Fruit fly (Drosophila melanogaster) whole organism, prepupa: ENCODE data around the gene GILT3.
A peak's percentile ranks its signal among the peaks of the same experiment; 100 is the strongest.

ENCODE experiments used
- CG10631 ChIP-seq: fragments of 200-800 bp; sonication (Bioruptor generic); optimal IDR thresholded peaks from 2 replicates; lab custom pipeline; 2016; ENCODE audit warnings: missing biosample characterization, missing genetic modification characterization
- CG10669 ChIP-seq: fragments of 200-800 bp; sonication (Bioruptor generic); optimal IDR thresholded peaks from 3 replicates; lab custom pipeline; 2018; ENCODE audit warnings: missing biosample characterization, mild to moderate bottlenecking, missing genetic modification characterization, moderate library complexity
- CG11294 ChIP-seq: fragments of 200-800 bp; sonication (Bioruptor generic); IDR thresholded peaks from 2 replicates; pipeline ENCODE4 v1.3.6; 2022; ENCODE audit warnings: missing biosample characterization, missing genetic modification characterization
- CG11762 ChIP-seq: fragments of 200-800 bp; sonication (Bioruptor generic); optimal IDR thresholded peaks from 3 replicates; lab custom pipeline; 2016; ENCODE audit warnings: missing biosample characterization, missing genetic modification characterization; ENCODE audit not compliant: insufficient read depth
- CG11902 ChIP-seq: fragments of 200-800 bp; sonication (Bioruptor generic); optimal IDR thresholded peaks from 3 replicates; lab custom pipeline; 2016; ENCODE audit warnings: missing biosample characterization, missing genetic modification characterization
- CG15336 ChIP-seq: fragments of 200-800 bp; sonication (Bioruptor generic); IDR thresholded peaks from 2 replicates; pipeline ENCODE4 v1.3.6; 2022; ENCODE audit warnings: missing biosample characterization, missing genetic modification characterization
- CG3032 ChIP-seq: fragments of 200-800 bp; optimal IDR thresholded peaks from 2 replicates; lab custom pipeline; 2019; ENCODE audit warnings: missing biosample characterization, mild to moderate bottlenecking, missing genetic modification characterization, moderate library complexity
- CG32006 ChIP-seq: fragments of 200-800 bp; sonication (Bioruptor generic); optimal IDR thresholded peaks from 3 replicates; lab custom pipeline; 2017; ENCODE audit warnings: missing biosample characterization, mild to moderate bottlenecking, missing genetic modification characterization
- CG3919 ChIP-seq: fragments of 200-800 bp; sonication (Bioruptor generic); optimal IDR thresholded peaks from 3 replicates; lab custom pipeline; 2016; ENCODE audit warnings: missing biosample characterization, missing genetic modification characterization
- CG4318 ChIP-seq: fragments of 200-800 bp; sonication (Bioruptor generic); optimal IDR thresholded peaks from 3 replicates; lab custom pipeline; 2017; ENCODE audit warnings: missing biosample characterization, mild to moderate bottlenecking, missing genetic modification characterization
- CG6276 ChIP-seq: fragments of 200-800 bp; sonication (Bioruptor generic); optimal IDR thresholded peaks from 2 replicates; lab custom pipeline; 2017; ENCODE audit warnings: missing biosample characterization, mild to moderate bottlenecking, missing genetic modification characterization
- CG6792 ChIP-seq: fragments of 200-800 bp; sonication (Bioruptor generic); optimal IDR thresholded peaks from 3 replicates; lab custom pipeline; 2016; ENCODE audit warnings: missing biosample characterization, missing genetic modification characterization
- CG6808 ChIP-seq: fragments of 200-800 bp; sonication (Bioruptor generic); optimal IDR thresholded peaks from 3 replicates; lab custom pipeline; 2017; ENCODE audit warnings: missing biosample characterization, missing genetic modification characterization, mild to moderate bottlenecking, moderate library complexity, missing genetic modification reagents
- CG6854 ChIP-seq: fragments of 200-800 bp; sonication (Bioruptor generic); optimal IDR thresholded peaks from 2 replicates; lab custom pipeline; 2017; ENCODE audit warnings: missing biosample characterization, mild to moderate bottlenecking, missing genetic modification characterization
- CG7368 ChIP-seq: fragments of 200-800 bp; sonication (Bioruptor generic); optimal IDR thresholded peaks from 3 replicates; lab custom pipeline; 2016; ENCODE audit warnings: missing biosample characterization, missing genetic modification characterization
- CG8119 ChIP-seq: fragments of 200-800 bp; sonication (Bioruptor generic); IDR thresholded peaks from 3 replicates; pipeline ENCODE4 v1.3.6; 2022; ENCODE audit warnings: missing biosample characterization, missing genetic modification characterization
- CG8319 ChIP-seq: fragments of 200-800 bp; sonication (Bioruptor generic); optimal IDR thresholded peaks from 3 replicates; lab custom pipeline; 2016; ENCODE audit warnings: missing biosample characterization, missing genetic modification characterization
- CG8632 ChIP-seq: fragments of 200-800 bp; sonication (Bioruptor generic); optimal IDR thresholded peaks from 3 replicates; lab custom pipeline; 2016; ENCODE audit warnings: missing biosample characterization, missing genetic modification characterization
- CG9139 ChIP-seq: fragments of 200-800 bp; sonication (Bioruptor generic); optimal IDR thresholded peaks from 3 replicates; lab custom pipeline; 2017; ENCODE audit warnings: missing biosample characterization, mild to moderate bottlenecking, missing genetic modification characterization
- Eip75B ChIP-seq: fragments of 200-800 bp; sonication (Bioruptor generic); optimal IDR thresholded peaks from 3 replicates; lab custom pipeline; 2016; ENCODE audit warnings: missing biosample characterization, missing genetic modification characterization
- Eip78C ChIP-seq: fragments of 200-800 bp; sonication (Bioruptor generic); peaks from one replicate; lab custom pipeline; 2016; ENCODE audit warnings: missing biosample characterization, missing genetic modification characterization
- Ets21C ChIP-seq: fragments of 200-800 bp; sonication (Bioruptor generic); optimal IDR thresholded peaks from 3 replicates; lab custom pipeline; 2016; ENCODE audit warnings: missing biosample characterization, missing genetic modification characterization
- Ets96B ChIP-seq: fragments of 200-800 bp; optimal IDR thresholded peaks from 2 replicates; lab custom pipeline; 2019; ENCODE audit warnings: missing biosample characterization, mild to moderate bottlenecking, missing genetic modification characterization, moderate library complexity
- Gug ChIP-seq: fragments of 200-800 bp; sonication (Bioruptor generic); IDR thresholded peaks from 2 replicates; pipeline ENCODE4 v1.3.6; 2022; ENCODE audit warnings: missing biosample characterization, missing genetic modification characterization
- Hr39 ChIP-seq: fragments of 200-800 bp; sonication (Bioruptor generic); optimal IDR thresholded peaks from 2 replicates; lab custom pipeline; 2016; ENCODE audit warnings: missing biosample characterization, missing genetic modification characterization
- Lpt ChIP-seq: fragments of 200-800 bp; sonication (Bioruptor generic); optimal IDR thresholded peaks from 3 replicates; lab custom pipeline; 2016; ENCODE audit warnings: missing biosample characterization, missing genetic modification characterization
- Met ChIP-seq: fragments of 200-800 bp; sonication (Bioruptor generic); optimal IDR thresholded peaks from 3 replicates; lab custom pipeline; 2016; ENCODE audit warnings: missing biosample characterization, missing genetic modification characterization
- OdsH ChIP-seq: fragments of 200-800 bp; sonication (Bioruptor generic); optimal IDR thresholded peaks from 3 replicates; lab custom pipeline; 2016; ENCODE audit warnings: missing biosample characterization, missing genetic modification characterization
- Smox ChIP-seq: fragments of 200-800 bp; sonication (Bioruptor generic); optimal IDR thresholded peaks from 3 replicates; lab custom pipeline; 2016; ENCODE audit warnings: missing biosample characterization, missing genetic modification characterization
- Sox102F ChIP-seq: fragments of 200-800 bp; sonication (Bioruptor generic); optimal IDR thresholded peaks from 2 replicates; lab custom pipeline; 2016; ENCODE audit warnings: missing biosample characterization, mild to moderate bottlenecking, missing genetic modification characterization
- Sox14 ChIP-seq: fragments of 200-800 bp; sonication (Bioruptor generic); optimal IDR thresholded peaks from 3 replicates; lab custom pipeline; 2016; ENCODE audit warnings: missing biosample characterization, missing genetic modification characterization
- Sox15 ChIP-seq: fragments of 200-800 bp; sonication (Bioruptor generic); optimal IDR thresholded peaks from 3 replicates; lab custom pipeline; 2016; ENCODE audit warnings: missing biosample characterization, missing genetic modification characterization
- achi ChIP-seq: fragments of 200-800 bp; sonication (Bioruptor generic); optimal IDR thresholded peaks from 3 replicates; lab custom pipeline; 2016; ENCODE audit warnings: missing biosample characterization, missing genetic modification characterization
- acj6 ChIP-seq: fragments of 200-800 bp; sonication (Bioruptor generic); optimal IDR thresholded peaks from 3 replicates; lab custom pipeline; 2016; ENCODE audit warnings: missing biosample characterization, missing genetic modification characterization
- cyc ChIP-seq: fragments of 200-800 bp; sonication (Bioruptor generic); optimal IDR thresholded peaks from 3 replicates; lab custom pipeline; 2016; ENCODE audit warnings: missing biosample characterization, missing genetic modification characterization
- dsx ChIP-seq: fragments of 200-800 bp; optimal IDR thresholded peaks from 3 replicates; lab custom pipeline; 2019; ENCODE audit warnings: missing biosample characterization, mild to moderate bottlenecking, missing genetic modification characterization, moderate library complexity; ENCODE audit not compliant: poor library complexity, severe bottlenecking
- eg ChIP-seq: fragments of 200-800 bp; sonication (Bioruptor generic); IDR thresholded peaks from 3 replicates; pipeline ENCODE4 v1.3.6; 2022; ENCODE audit warnings: missing biosample characterization, missing genetic modification characterization
- esn ChIP-seq: fragments of 200-800 bp; sonication (Bioruptor generic); optimal IDR thresholded peaks from 2 replicates; lab custom pipeline; 2016; ENCODE audit warnings: missing biosample characterization, mild to moderate bottlenecking, missing genetic modification characterization, moderate library complexity
- fd59A ChIP-seq: fragments of 200-800 bp; sonication (Bioruptor generic); optimal IDR thresholded peaks from 2 replicates; lab custom pipeline; 2017; ENCODE audit warnings: missing biosample characterization, mild to moderate bottlenecking, missing genetic modification characterization, missing genetic modification reagents
- lz ChIP-seq: fragments of 200-800 bp; sonication (Bioruptor generic); optimal IDR thresholded peaks from 3 replicates; lab custom pipeline; 2016; ENCODE audit warnings: missing biosample characterization, missing genetic modification characterization
- net ChIP-seq: fragments of 200-800 bp; sonication (Bioruptor generic); optimal IDR thresholded peaks from 3 replicates; lab custom pipeline; 2016; ENCODE audit warnings: missing biosample characterization, missing genetic modification characterization
- salr ChIP-seq, 2 experiments: fragments of 200-800 bp; sonication (Bioruptor generic); optimal IDR thresholded peaks; 3 replicates each; lab custom pipeline; 2016 to 2018; ENCODE audit warnings: missing biosample characterization in 2 of 2, missing genetic modification characterization in 2 of 2, mild to moderate bottlenecking in 1 of 2
- spab ChIP-seq: fragments of 200-800 bp; sonication (Bioruptor generic); optimal IDR thresholded peaks from 2 replicates; lab custom pipeline; 2017; ENCODE audit warnings: missing biosample characterization, mild to moderate bottlenecking, missing genetic modification characterization, missing genetic modification reagents
- ss ChIP-seq, 2 experiments: fragments of 200-800 bp; sonication (Bioruptor generic); optimal IDR thresholded peaks; 2 replicates in 1 of 2; 3 replicates in 1 of 2; lab custom pipeline; 2017 to 2018; ENCODE audit warnings: mild to moderate bottlenecking in 2 of 2, missing biosample characterization in 2 of 2, missing genetic modification characterization in 2 of 2, moderate library complexity in 1 of 2
- svp ChIP-seq: fragments of 200-800 bp; sonication (Bioruptor generic); peaks from one replicate; lab custom pipeline; 2016; ENCODE audit warnings: missing biosample characterization, missing genetic modification characterization
- topi ChIP-seq: fragments of 200-800 bp; sonication (Bioruptor generic); optimal IDR thresholded peaks from 3 replicates; lab custom pipeline; 2016; ENCODE audit warnings: missing biosample characterization, missing genetic modification characterization
- vri ChIP-seq: fragments of 200-800 bp; sonication (Bioruptor generic); optimal IDR thresholded peaks from 3 replicates; lab custom pipeline; 2016; ENCODE audit warnings: missing biosample characterization, mild to moderate bottlenecking, missing genetic modification characterization

Gene GILT3

DNA sequence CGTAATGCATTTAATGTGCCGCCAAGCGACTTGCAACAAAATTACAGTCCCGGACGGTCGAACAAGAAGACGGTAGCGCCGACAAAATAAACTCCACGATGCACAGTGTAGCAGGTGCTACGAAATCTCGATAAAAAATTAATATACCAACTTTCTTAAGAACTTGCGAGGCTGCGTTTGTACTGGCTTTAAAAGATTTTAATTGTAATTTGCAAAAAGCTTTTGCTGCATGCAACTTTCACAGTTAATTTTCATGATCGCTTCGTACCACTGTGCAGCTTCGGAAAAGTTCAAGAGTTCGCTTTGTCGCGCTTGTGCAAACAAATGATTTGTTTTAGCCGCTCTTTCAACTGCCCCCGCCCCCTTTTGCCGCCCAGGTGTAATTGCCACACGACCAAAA is 31.0 kb upstream of the GILT3 start (continued):
- TF ChIP-seq Smox (GFP tag; lab: Kevin White, UChicago) (peak; percentile 66), svp (GFP tag; lab: Kevin White, UChicago) (peak; percentile 89), achi (peak; percentile 80), CG6808 (peak; percentile 40), Sox14 (peak; percentile 78), salr (GFP tag; optimal IDR thresholded peaks at IDR 0.05; lab: Kevin White, UChicago) (peak; percentile 53 to 61), CG32006 (peak; percentile 88), CG11762 (peak; percentile 70), Ets96B (tag; lab: Kevin White, UChicago) (peak; percentile 62), Eip75B (GFP tag; lab: Kevin White, UChicago) (peak; percentile 76), CG3919 (GFP tag; lab: Kevin White, UChicago) (peak; percentile 87), ss (GFP tag; optimal IDR thresholded peaks at IDR 0.05; lab: Kevin White, UChicago) (peak in 1 of 2 experiments; percentile 11), CG6854 (GFP tag; lab: Kevin White, UChicago) (no peak), fd59A (GFP tag; lab: Kevin White, UChicago) (peak; percentile 40), Sox102F (GFP tag; lab: Kevin White, UChicago) (peak; percentile 73), CG8119 (GFP tag; lab: Robert Waterston, UW) (peak; percentile 92)
- TF ChIP-seq, all 60 proteins: peak for 54

DNA sequence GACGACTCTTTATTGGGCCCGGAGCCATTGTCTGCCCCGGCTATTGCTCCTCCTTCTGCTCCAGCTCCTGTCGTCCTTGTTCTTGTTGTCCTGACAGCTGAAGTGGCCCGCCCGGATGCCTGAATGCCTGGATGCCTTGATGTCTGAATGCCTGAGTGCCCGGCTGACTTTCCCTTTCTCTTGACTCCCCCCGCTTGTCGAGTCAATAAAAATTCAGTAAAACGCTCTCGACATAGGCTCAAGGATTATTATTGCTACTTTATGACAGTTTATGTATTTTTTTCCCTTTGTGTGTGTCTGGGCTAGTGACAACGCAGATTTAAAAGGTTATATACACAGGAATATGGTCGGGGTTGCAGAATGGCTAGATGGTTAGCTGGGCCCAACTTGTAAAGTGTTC is 27.3 kb upstream of the GILT3 start:
- TF ChIP-seq CG9139 (GFP tag; lab: Kevin White, UChicago) (no peak), Lpt (GFP tag; lab: Kevin White, UChicago) (no peak), topi (no peak), CG10669 (no peak), Eip78C (GFP tag; lab: Kevin White, UChicago) (no peak), OdsH (GFP tag; lab: Kevin White, UChicago) (no peak), CG8319 (GFP tag; lab: Kevin White, UChicago) (no peak), Sox15 (GFP tag; lab: Kevin White, UChicago) (no peak), Eip75B (GFP tag; lab: Kevin White, UChicago) (no peak), esn (GFP tag; lab: Kevin White, UChicago) (no peak), CG6276 (GFP tag; lab: Kevin White, UChicago) (no peak), ss (GFP tag; optimal IDR thresholded peaks at IDR 0.05; lab: Kevin White, UChicago) (no peak), CG7368 (GFP tag; lab: Kevin White, UChicago) (no peak), Sox102F (GFP tag; lab: Kevin White, UChicago) (no peak), CG3032 (no peak), CG15336 (no peak), CG10631 (GFP tag; lab: Kevin White, UChicago) (no peak), Hr39 (no peak)

DNA sequence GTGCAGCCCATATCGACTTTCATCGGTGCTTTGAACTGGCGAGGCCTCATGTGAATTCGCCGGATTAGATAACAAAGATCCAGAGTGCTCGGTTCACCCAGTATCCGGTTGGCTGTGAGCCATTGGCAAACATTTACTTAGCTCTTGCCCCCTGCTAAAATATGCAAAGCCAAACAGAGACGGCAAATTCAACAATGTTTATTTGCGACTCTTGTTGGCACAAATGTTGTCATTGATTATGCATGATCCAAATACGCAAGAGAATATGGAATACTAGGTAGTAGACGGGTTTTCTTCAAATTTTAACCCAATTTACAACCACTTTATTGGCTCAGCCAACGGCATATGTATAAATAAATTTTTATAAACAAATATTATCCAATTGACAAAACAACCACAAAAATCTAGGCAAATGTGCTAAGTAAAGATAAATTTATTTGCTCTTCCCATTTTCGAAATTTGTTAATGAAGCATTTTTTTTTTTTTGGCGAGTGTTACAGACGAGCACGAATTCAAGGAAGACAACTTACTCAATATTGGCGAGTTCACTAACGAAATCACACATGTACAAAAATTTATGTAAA is 24.5 kb upstream of the GILT3 start:
- no peak for TF ChIP-seq lz (GFP tag; lab: Kevin White, UChicago)
- TF ChIP-seq CG15336: no peak
- TF ChIP-seq CG8632 (GFP tag; lab: Kevin White, UChicago): peak; percentile 34
- TF ChIP-seq spab (GFP tag; lab: Kevin White, UChicago): no peak
- TF ChIP-seq Hr39: no peak
- peak; percentile 30 for TF ChIP-seq CG6792 (GFP tag; lab: Kevin White, UChicago)
- peak; percentile 50 for TF ChIP-seq svp (GFP tag; lab: Kevin White, UChicago)
- TF ChIP-seq Ets21C (GFP tag; lab: Kevin White, UChicago): no peak
- peak; percentile 44 for TF ChIP-seq esn (GFP tag; lab: Kevin White, UChicago)
- no peak for TF ChIP-seq CG6276 (GFP tag; lab: Kevin White, UChicago)
- TF ChIP-seq acj6: no peak
- peak; percentile 4 for TF ChIP-seq net (GFP tag; lab: Kevin White, UChicago)
- no peak for TF ChIP-seq CG4318 (GFP tag; lab: Kevin White, UChicago)
- TF ChIP-seq CG11902 (GFP tag; lab: Kevin White, UChicago): no peak
- TF ChIP-seq CG11762: no peak
- TF ChIP-seq Sox15 (GFP tag; lab: Kevin White, UChicago): no peak
- TF ChIP-seq CG10669: no peak
- TF ChIP-seq achi: no peak
- TF ChIP-seq CG11294: no peak
- peak; percentile 67 for TF ChIP-seq Eip78C (GFP tag; lab: Kevin White, UChicago)
- TF ChIP-seq vri (GFP tag; lab: Kevin White, UChicago): peak; percentile 90
- TF ChIP-seq Gug (GFP tag; lab: Robert Waterston, UW): no peak
- no peak for TF ChIP-seq eg (GFP tag; lab: Robert Waterston, UW)
- TF ChIP-seq Met (GFP tag; lab: Kevin White, UChicago): peak; percentile 53
- no peak for TF ChIP-seq cyc (GFP tag; lab: Kevin White, UChicago)
- peak; percentile 26 for TF ChIP-seq CG7368 (GFP tag; lab: Kevin White, UChicago)
- no peak for TF ChIP-seq dsx (GFP tag; lab: Kevin White, UChicago)
